Fruit fly (Drosophila melanogaster): ENCODE results near the gene CG11226.
A peak's percentile ranks its signal among the peaks of the same experiment; 100 is the strongest.

Gene CG11226

DNA sequence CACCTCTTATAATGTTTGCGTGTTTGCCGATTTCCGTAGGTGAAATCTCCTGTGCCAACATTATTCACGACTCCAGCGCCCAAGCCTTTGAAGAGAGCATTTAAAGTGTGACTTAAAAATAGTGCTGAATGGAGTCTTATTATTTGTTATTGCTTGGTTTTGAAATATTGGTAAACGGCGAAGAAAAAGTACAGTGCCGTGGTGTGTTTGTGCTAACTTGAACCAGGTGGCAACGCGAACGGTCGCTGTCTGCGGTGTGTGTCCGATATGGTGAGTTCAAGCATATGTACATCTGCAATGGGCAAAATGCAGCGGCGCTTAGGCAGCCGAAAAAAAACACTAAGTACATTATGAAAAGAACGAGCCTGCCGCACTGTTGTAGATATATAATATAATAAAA is 41.1 kb downstream of the CG11226 start (continued):
- TF ChIP-seq E2f2 (GFP tag; IDR thresholded peaks at IDR 0.05) (0 out of 2 replicates have a peak, but pooled peaks have one; percentile 25), ara (GFP tag; IDR thresholded peaks at IDR 0.05) (no peak), CG13424 (tag; optimal IDR thresholded peaks at IDR 0.05) (no peak), nom (GFP tag; optimal IDR thresholded peaks at IDR 0.05) (peak; percentile 37), CG8359 (GFP tag; optimal IDR thresholded peaks at IDR 0.05; ENCODE audit: borderline replicate concordance) (no peak), Nf-YC (tag; optimal IDR thresholded peaks at IDR 0.05) (peak; percentile 69), CG14710 (tag; optimal IDR thresholded peaks at IDR 0.05) (peak; percentile 96), abd-A (tag; optimal IDR thresholded peaks at IDR 0.05) (no peak), NfI (GFP tag; optimal IDR thresholded peaks at IDR 0.05) (no peak), onecut (GFP tag; IDR thresholded peaks at IDR 0.05) (no peak), ci (GFP tag; IDR thresholded peaks at IDR 0.05) (no peak), CG4617 (GFP tag; optimal IDR thresholded peaks at IDR 0.05; ENCODE audit: borderline replicate concordance) (peak; percentile 15), kay (GFP tag; optimal IDR thresholded peaks at IDR 0.05) (no peak), run (tag; optimal IDR thresholded peaks at IDR 0.05) (no peak), vvl (GFP tag; IDR thresholded peaks at IDR 0.05) (no peak), gfzf (GFP tag; optimal IDR thresholded peaks at IDR 0.05) (no peak), CG10543 (GFP tag; optimal IDR thresholded peaks at IDR 0.05) (no peak), PHDP (tag; optimal IDR thresholded peaks at IDR 0.05) (no peak), ap (GFP tag; IDR thresholded peaks at IDR 0.05) (no peak), Myb (GFP tag; optimal IDR thresholded peaks at IDR 0.05) (peak; percentile 29), Sox102F (GFP tag; optimal IDR thresholded peaks at IDR 0.05) (no peak), dpn (GFP tag; optimal IDR thresholded peaks at IDR 0.05) (no peak), Side (GFP tag; optimal IDR thresholded peaks at IDR 0.05) (no peak), HLHmδ (GFP tag; optimal IDR thresholded peaks at IDR 0.05) (peak; percentile 23), cato (GFP tag; optimal IDR thresholded peaks at IDR 0.05; ENCODE audit: borderline replicate concordance) (no peak), gcm (GFP tag; optimal IDR thresholded peaks at IDR 0.05) (no peak), Ptx1 (GFP tag; IDR thresholded peaks at IDR 0.05) (no peak), YL-1 (GFP tag; optimal IDR thresholded peaks at IDR 0.05) (peak; percentile 56), sisA (GFP tag; IDR thresholded peaks at IDR 0.05) (no peak), CG10147 (GFP tag; optimal IDR thresholded peaks at IDR 0.05) (no peak), tin (GFP tag; optimal IDR thresholded peaks at IDR 0.05) (no peak), Six4 (GFP tag; optimal IDR thresholded peaks at IDR 0.05) (no peak), CG1603 (tag; optimal IDR thresholded peaks at IDR 0.05) (peak; percentile 47), CG2116 (GFP tag; optimal IDR thresholded peaks at IDR 0.05) (no peak), Asciz (GFP tag; optimal IDR thresholded peaks at IDR 0.05) (no peak), Sry-β (GFP tag; optimal IDR thresholded peaks at IDR 0.05) (no peak), stwl (tag; optimal IDR thresholded peaks at IDR 0.05) (peak; percentile 23), Meics (GFP tag; optimal IDR thresholded peaks at IDR 0.05) (no peak), disco-r (GFP tag; optimal IDR thresholded peaks at IDR 0.05) (no peak), CG4820 (GFP tag; optimal IDR thresholded peaks at IDR 0.05) (no peak), pzg (GFP tag; optimal IDR thresholded peaks at IDR 0.05) (peak; percentile 43), Poxn (GFP tag; IDR thresholded peaks at IDR 0.05) (no peak)

Data from whole organism, embryonic.